Fruit fly (Drosophila melanogaster): ENCODE measurements around the gene CG31431.

Gene CG31431

DNA sequence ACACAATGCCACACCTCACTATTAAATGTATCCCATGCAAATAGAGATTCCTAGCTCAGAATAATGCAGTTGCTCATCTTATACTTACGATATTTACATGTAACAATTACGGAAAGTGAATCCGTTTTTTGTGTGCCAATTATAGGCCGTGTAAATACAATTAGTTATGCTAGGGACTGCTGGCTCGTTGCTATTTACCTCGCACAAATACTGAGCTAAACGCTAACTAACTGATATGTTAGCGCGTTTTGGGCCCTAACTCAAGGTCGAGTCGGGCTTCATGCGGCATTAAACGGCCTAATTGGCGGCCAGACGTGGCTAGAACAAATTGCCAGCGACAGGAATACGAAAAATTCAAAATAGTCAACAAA, 13.6 kb upstream of the CG31431 start:
- TF ChIP-seq Dif (GFP tag; optimal IDR thresholded peaks at IDR 0.05; ENCODE audit: partially characterized antibody) (no peak), HLH106 (tag; optimal IDR thresholded peaks at IDR 0.05) (no peak), fru (GFP tag; optimal IDR thresholded peaks at IDR 0.05) (no peak), Vsx2 (GFP tag; optimal IDR thresholded peaks at IDR 0.05; ENCODE audit: partially characterized antibody) (no peak), Hnf4 (GFP tag; optimal IDR thresholded peaks at IDR 0.05) (no peak), Hr83 (GFP tag; optimal IDR thresholded peaks at IDR 0.05; ENCODE audit: poor library complexity, severe bottlenecking) (no peak), Mio (GFP tag; optimal IDR thresholded peaks at IDR 0.05) (no peak), Hr78 (GFP tag; optimal IDR thresholded peaks at IDR 0.05) (no peak), Abd-B (GFP tag; optimal IDR thresholded peaks at IDR 0.05) (no peak), psq (GFP tag; optimal IDR thresholded peaks at IDR 0.05) (no peak), CrebA (GFP tag; optimal IDR thresholded peaks at IDR 0.05; ENCODE audit: borderline replicate concordance) (no peak)

DNA sequence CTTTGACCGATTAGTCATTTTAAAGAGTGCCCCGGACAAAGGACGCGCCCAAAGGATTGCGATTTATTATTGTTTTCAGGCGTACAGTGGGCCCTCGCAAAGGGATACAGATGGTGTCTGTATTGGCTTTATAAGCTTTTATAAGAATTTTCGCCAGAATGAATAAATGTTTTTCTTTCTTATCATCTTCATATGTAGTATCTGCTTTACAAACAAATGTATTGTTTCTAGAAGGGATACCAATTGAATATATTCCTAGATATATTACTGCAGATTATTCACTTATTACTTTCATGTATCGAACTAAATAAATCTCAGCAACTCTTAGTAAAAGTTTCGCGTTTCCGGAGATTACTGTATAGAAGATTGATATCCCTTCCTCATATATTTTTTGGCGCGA, 13.0 kb upstream of the CG31431 start:
- TF ChIP-seq ey (GFP tag; optimal IDR thresholded peaks at IDR 0.05) (peak; percentile 6), h (GFP tag; optimal IDR thresholded peaks at IDR 0.05) (peak; percentile 13), fru (GFP tag; optimal IDR thresholded peaks at IDR 0.05) (peak; percentile 36), psq (GFP tag; optimal IDR thresholded peaks at IDR 0.05) (peak; percentile 7), Jra (GFP tag; optimal IDR thresholded peaks at IDR 0.05) (no peak), Vsx2 (GFP tag; optimal IDR thresholded peaks at IDR 0.05; ENCODE audit: partially characterized antibody) (no peak), CG32264 (GFP tag; optimal IDR thresholded peaks at IDR 0.05) (no peak), dmrt93B (GFP tag; optimal IDR thresholded peaks at IDR 0.05) (no peak), Dif (GFP tag; optimal IDR thresholded peaks at IDR 0.05; ENCODE audit: partially characterized antibody) (no peak), Sp1 (GFP tag; optimal IDR thresholded peaks at IDR 0.05) (peak; percentile 11), dsf (GFP tag; optimal IDR thresholded peaks at IDR 0.05; ENCODE audit: borderline replicate concordance) (no peak), Hr83 (GFP tag; optimal IDR thresholded peaks at IDR 0.05; ENCODE audit: poor library complexity, severe bottlenecking) (no peak), rgr (GFP tag; optimal IDR thresholded peaks at IDR 0.05) (no peak), woc (GFP tag; optimal IDR thresholded peaks at IDR 0.05) (peak; percentile 17), usp (GFP tag; optimal IDR thresholded peaks at IDR 0.05) (no peak), foxo (GFP tag; optimal IDR thresholded peaks at IDR 0.05) (peak in 1 of 2 experiments; percentile 26), tai (GFP tag; optimal IDR thresholded peaks at IDR 0.05) (no peak), Myc (optimal IDR thresholded peaks at IDR 0.05) (no peak), HLH106 (tag; optimal IDR thresholded peaks at IDR 0.05) (peak; percentile 28), Hnf4 (GFP tag; optimal IDR thresholded peaks at IDR 0.05) (no peak), OdsH (GFP tag; optimal IDR thresholded peaks at IDR 0.05) (peak; percentile 6)

DNA sequence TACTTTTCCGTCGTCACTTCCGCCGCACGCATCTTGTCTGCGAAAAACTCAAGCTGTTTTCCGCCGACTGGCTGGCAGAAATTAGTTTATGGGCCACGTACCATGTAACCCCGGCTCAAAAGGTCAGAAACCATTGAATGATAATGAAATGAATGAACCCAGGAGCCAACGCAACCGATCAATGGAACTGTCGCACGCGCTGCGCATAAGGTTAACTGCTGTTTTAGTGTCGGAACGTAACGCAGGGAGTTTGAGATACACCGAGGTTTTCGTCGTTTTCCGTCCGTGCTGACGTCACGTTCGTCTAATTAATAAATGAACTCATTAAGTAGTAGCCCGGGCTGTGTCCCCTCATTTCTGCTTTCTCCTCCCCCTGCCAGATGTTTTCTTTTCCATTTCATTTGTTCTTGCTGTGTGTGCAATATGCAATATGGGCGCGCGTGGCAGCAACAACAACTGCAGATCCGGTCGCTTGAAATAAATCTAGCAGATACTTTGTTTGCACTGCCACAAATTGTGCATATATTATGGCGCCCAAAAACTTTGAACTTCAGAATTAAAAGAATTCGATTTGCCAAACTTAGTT, 12.1 kb upstream of the CG31431 start:
- TF ChIP-seq Mio (GFP tag; optimal IDR thresholded peaks at IDR 0.05) (no peak), Myc (optimal IDR thresholded peaks at IDR 0.05) (no peak), fru (GFP tag; optimal IDR thresholded peaks at IDR 0.05) (no peak), dl (GFP tag; optimal IDR thresholded peaks at IDR 0.05; ENCODE audit: insufficient read depth in 1 of 2, partially characterized antibody in 2 of 2) (no peak), pan (optimal IDR thresholded peaks at IDR 0.05) (no peak), Abd-B (GFP tag; optimal IDR thresholded peaks at IDR 0.05) (no peak), sv (GFP tag; optimal IDR thresholded peaks at IDR 0.05) (no peak), brk (GFP tag; optimal IDR thresholded peaks at IDR 0.05) (no peak), GATAd (GFP tag; optimal IDR thresholded peaks at IDR 0.05) (no peak), rgr (GFP tag; optimal IDR thresholded peaks at IDR 0.05) (no peak), h (GFP tag; optimal IDR thresholded peaks at IDR 0.05) (no peak), foxo (GFP tag; optimal IDR thresholded peaks at IDR 0.05) (no peak), tai (GFP tag; optimal IDR thresholded peaks at IDR 0.05) (no peak), dmrt93B (GFP tag; optimal IDR thresholded peaks at IDR 0.05) (no peak), CG9705 (GFP tag; optimal IDR thresholded peaks at IDR 0.05) (no peak), N (GFP tag; optimal IDR thresholded peaks at IDR 0.05) (no peak)

DNA sequence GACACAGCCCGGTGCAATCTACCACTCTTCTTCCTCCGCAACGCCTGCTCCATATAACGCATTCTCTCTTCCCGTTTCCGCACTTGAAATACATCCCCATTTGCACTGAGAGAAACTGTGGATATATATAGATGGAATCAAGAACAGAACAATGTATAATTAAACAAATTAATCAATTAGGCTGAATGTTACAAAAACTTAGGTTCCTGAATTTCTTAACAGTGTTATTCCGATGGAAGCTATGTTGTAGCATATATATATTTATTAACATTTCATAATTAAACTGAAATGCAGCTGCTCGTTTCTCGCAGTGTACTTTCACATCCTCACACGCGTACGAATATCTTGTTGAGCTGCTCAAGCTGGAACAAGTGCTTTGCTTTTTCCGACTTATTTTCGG, 11.0 kb upstream of the CG31431 start:
- TF ChIP-seq foxo (GFP tag; optimal IDR thresholded peaks at IDR 0.05) (peak in 1 of 2 experiments; percentile 96), br (GFP tag; optimal IDR thresholded peaks at IDR 0.05) (peak; percentile 95), Abd-B (GFP tag; optimal IDR thresholded peaks at IDR 0.05) (no peak), dl (GFP tag; optimal IDR thresholded peaks at IDR 0.05; ENCODE audit: insufficient read depth in 1 of 2, partially characterized antibody in 2 of 2) (no peak), sage (GFP tag; optimal IDR thresholded peaks at IDR 0.05) (peak; percentile 86), Hr78 (GFP tag; optimal IDR thresholded peaks at IDR 0.05) (no peak), CrebA (GFP tag; optimal IDR thresholded peaks at IDR 0.05; ENCODE audit: borderline replicate concordance) (peak; percentile 8), Mio (GFP tag; optimal IDR thresholded peaks at IDR 0.05) (peak; percentile 12), brk (GFP tag; optimal IDR thresholded peaks at IDR 0.05) (peak; percentile 85), Jra (GFP tag; optimal IDR thresholded peaks at IDR 0.05) (peak; percentile 85), GATAd (GFP tag; optimal IDR thresholded peaks at IDR 0.05) (peak; percentile 1), Sp1 (GFP tag; optimal IDR thresholded peaks at IDR 0.05) (peak; percentile 95), usp (GFP tag; optimal IDR thresholded peaks at IDR 0.05) (no peak), sv (GFP tag; optimal IDR thresholded peaks at IDR 0.05) (peak; percentile 5), Myc (optimal IDR thresholded peaks at IDR 0.05) (no peak), CG32264 (GFP tag; optimal IDR thresholded peaks at IDR 0.05) (peak; percentile 68), Dif (GFP tag; optimal IDR thresholded peaks at IDR 0.05; ENCODE audit: partially characterized antibody) (no peak), OdsH (GFP tag; optimal IDR thresholded peaks at IDR 0.05) (peak; percentile 92), h (GFP tag; optimal IDR thresholded peaks at IDR 0.05) (peak; percentile 96), ey (GFP tag; optimal IDR thresholded peaks at IDR 0.05) (peak; percentile 95), jim (GFP tag; optimal IDR thresholded peaks at IDR 0.05) (no peak), rgr (GFP tag; optimal IDR thresholded peaks at IDR 0.05) (peak; percentile 92), psq (GFP tag; optimal IDR thresholded peaks at IDR 0.05) (peak; percentile 94), pan (optimal IDR thresholded peaks at IDR 0.05) (no peak), tai (GFP tag; optimal IDR thresholded peaks at IDR 0.05) (peak; percentile 83), N (GFP tag; optimal IDR thresholded peaks at IDR 0.05) (no peak), Dfd (GFP tag; optimal IDR thresholded peaks at IDR 0.05) (no peak), woc (GFP tag; optimal IDR thresholded peaks at IDR 0.05) (peak; percentile 89), lola (GFP tag; optimal IDR thresholded peaks at IDR 0.05) (no peak), HLH106 (tag; optimal IDR thresholded peaks at IDR 0.05) (peak; percentile 95), Hnf4 (GFP tag; optimal IDR thresholded peaks at IDR 0.05) (peak; percentile 91), dmrt93B (GFP tag; optimal IDR thresholded peaks at IDR 0.05) (peak; percentile 84)
